Worm (Caenorhabditis elegans) whole organism, dauer: Measurements from ENCODE around the gene D1086.11.
"Not testable (repeated sequence)": the region's sequence is repeated elsewhere in the genome, so short reads cannot be mapped to it uniquely, and the experiment has no call there.

Experiments
- unc-62 ChIP-seq: sonication (generic microtip); optimal IDR thresholded peaks from 2 replicates; lab custom pipeline; 2017; ENCODE audit warnings: missing biosample characterization, missing genetic modification reagents, missing genetic modification characterization

Gene D1086.11

ce11 chrV:14074160-14074559, at the start of gene D1086.11:
TSS of gene D1086.11 (plus strand) at chrV:14074460.
- TF ChIP-seq unc-62 (GFP tag; lab: Kevin White, UChicago) = no peak

ce11 chrV:14026194-14026593, 48.1 kb upstream of the D1086.11 start, which contains the start of gene T08G5.2:
TSS of gene T08G5.2 (minus strand) at chrV:14026294.
- no peak for TF ChIP-seq unc-62 (GFP tag; lab: Kevin White, UChicago)

- TF ChIP-seq unc-62 (GFP tag; lab: Kevin White, UChicago) = no peak
Observed at ce11 chrV:14027384-14027783, 46.9 kb upstream of the D1086.11 start, which contains the start of gene T08G5.3. TSS of gene T08G5.3 (minus strand) at chrV:14027484.

- TF ChIP-seq unc-62 (GFP tag; lab: Kevin White, UChicago) = no peak
Observed at ce11 chrV:14028256-14028743, 46.0 kb upstream of the D1086.11 start.

- TF ChIP-seq unc-62 (GFP tag; lab: Kevin White, UChicago) = no peak
Observed at ce11 chrV:14033649-14034048, 40.6 kb upstream of the D1086.11 start, which contains the start of gene ins-10. TSS of gene ins-10 (plus strand) at chrV:14033949.

- TF ChIP-seq unc-62 (GFP tag; lab: Kevin White, UChicago) = not testable (repeated sequence)
Observed at ce11 chrV:14038328-14039084, 35.8 kb upstream of the D1086.11 start, which contains the start of gene vps-39. TSS of gene vps-39 (minus strand) at chrV:14038378.

ce11 chrV:14049274-14049673, 25.0 kb upstream of the D1086.11 start, which contains the start of gene F58D12.1:
TSS of gene F58D12.1 (plus strand) at chrV:14049574.
- not testable (repeated sequence) for TF ChIP-seq unc-62 (GFP tag; lab: Kevin White, UChicago)

ce11 chrV:14057540-14057939, 16.7 kb upstream of the D1086.11 start, which contains the start of gene F58D12.3:
TSS of gene F58D12.3 (plus strand) at chrV:14057840.
- TF ChIP-seq unc-62 (GFP tag; lab: Kevin White, UChicago) = no peak

ce11 chrV:14063980-14064379, 10.3 kb upstream of the D1086.11 start:
- TF ChIP-seq unc-62 (GFP tag; lab: Kevin White, UChicago) = no peak

ce11 chrV:14064422-14064821, 9.8 kb upstream of the D1086.11 start, which contains the start of gene D1086.21:
TSS of gene D1086.21 (plus strand) at chrV:14064722.
- TF ChIP-seq unc-62 (GFP tag; lab: Kevin White, UChicago) = no peak

- no peak for TF ChIP-seq unc-62 (GFP tag; lab: Kevin White, UChicago)
Observed at ce11 chrV:14067816-14068296, 6.4 kb upstream of the D1086.11 start, which contains the start of gene D1086.17. TSS of gene D1086.17 (plus strand) at chrV:14067866.

- no peak for TF ChIP-seq unc-62 (GFP tag; lab: Kevin White, UChicago)
Observed at ce11 chrV:14069899-14070298, 4.4 kb upstream of the D1086.11 start.

- no peak for TF ChIP-seq unc-62 (GFP tag; lab: Kevin White, UChicago)
Observed at ce11 chrV:14079501-14079900, 5.2 kb downstream of the D1086.11 start, which contains the start of gene D1086.6. TSS of gene D1086.6 (plus strand) at chrV:14079801.

- no peak for TF ChIP-seq unc-62 (GFP tag; lab: Kevin White, UChicago)
Observed at ce11 chrV:14082453-14082852, 8.2 kb downstream of the D1086.11 start, which contains the start of gene D1086.10. TSS of gene D1086.10 (plus strand) at chrV:14082753.

- TF ChIP-seq unc-62 (GFP tag; lab: Kevin White, UChicago) = no peak
Observed at ce11 chrV:14083970-14084369, 9.7 kb downstream of the D1086.11 start, which contains the start of gene D1086.7. TSS of gene D1086.7 (plus strand) at chrV:14084270.

ce11 chrV:14085589-14085988, 11.3 kb downstream of the D1086.11 start, which contains the start of gene D1086.18:
TSS of gene D1086.18 (plus strand) at chrV:14085889.
- TF ChIP-seq unc-62 (GFP tag; lab: Kevin White, UChicago) = no peak
